Worm (Caenorhabditis elegans) whole organism, midembryonic: Measurements from ENCODE around the gene sri-43.

Experiments
- flt-1 ChIP-seq: fragments of 200-800 bp; sonication (Bioruptor generic); IDR thresholded peaks from 2 replicates; pipeline ENCODE4 v1.3.6; 2022; ENCODE audit warnings: missing genetic modification characterization, missing compliant biosample characterization
- klf-2 ChIP-seq: fragments of 200-800 bp; sonication (Bioruptor generic); conservative IDR thresholded peaks from 2 replicates; pipeline ENCODE4 v1.3.6; 2022; ENCODE audit warnings: missing genetic modification reagents, missing genetic modification characterization, missing compliant biosample characterization

- no peak for TF ChIP-seq flt-1 (GFP tag; lab: Robert Waterston, UW)
- TF ChIP-seq klf-2, result no peak
Measured at ce11 chrII:3158985-3159384, 14.5 kb upstream of the sri-43 start, which contains the start of gene sri-34.
